Fruit fly (Drosophila melanogaster) whole organism, wandering third instar larva: ENCODE data around the gene CG6678.

Experiments used
- CrebA ChIP-seq: fragments of 200-800 bp; sonication (Bioruptor generic); optimal IDR thresholded peaks from 2 replicates; lab custom pipeline; 2016; ENCODE audit warnings: missing biosample characterization, mild to moderate bottlenecking, missing genetic modification characterization, borderline replicate concordance
- Jra ChIP-seq: sonication (Bioruptor generic); optimal IDR thresholded peaks from 2 replicates; lab custom pipeline; 2016; ENCODE audit warnings: missing biosample characterization, missing genetic modification characterization
- N ChIP-seq: fragments of >200 bp; optimal IDR thresholded peaks from 2 replicates; lab custom pipeline; 2018; ENCODE audit warnings: missing biosample characterization, missing external identifiers, missing genetic modification characterization
- OdsH ChIP-seq: fragments of 200-800 bp; sonication (Bioruptor generic); optimal IDR thresholded peaks from 2 replicates; lab custom pipeline; 2016; ENCODE audit warnings: missing biosample characterization, mild to moderate bottlenecking, missing genetic modification characterization
- Rel ChIP-seq, 2 experiments: fragments of 200-800 bp; sonication (Bioruptor generic) in 1 of 2; optimal IDR thresholded peaks; 2 replicates in 1 of 2; 3 replicates in 1 of 2; lab custom pipeline; 2016 to 2019; ENCODE audit warnings: mild to moderate bottlenecking in 2 of 2, missing biosample characterization in 2 of 2, missing genetic modification characterization in 2 of 2, moderate library complexity in 1 of 2
- Sp1 ChIP-seq: fragments of 200-800 bp; sonication (Bioruptor generic); optimal IDR thresholded peaks from 3 replicates; lab custom pipeline; 2019; ENCODE audit warnings: missing biosample characterization, mild to moderate bottlenecking, missing genetic modification characterization, moderate library complexity
- Vsx2 ChIP-seq: fragments of 200-300, 225-300 bp; sonication (Bioruptor generic); optimal IDR thresholded peaks from 2 replicates; lab custom pipeline; 2018; ENCODE audit warnings: missing biosample characterization, missing genetic modification characterization; ENCODE audit not compliant: partially characterized antibody
- dmrt93B ChIP-seq: fragments of 200-800 bp; sonication (Bioruptor generic); optimal IDR thresholded peaks from 2 replicates; lab custom pipeline; 2018; ENCODE audit warnings: missing biosample characterization, mild to moderate bottlenecking, missing genetic modification characterization
- fru ChIP-seq: fragments of 200-800 bp; sonication (Bioruptor generic); optimal IDR thresholded peaks from 3 replicates; lab custom pipeline; 2016; ENCODE audit warnings: missing biosample characterization, mild to moderate bottlenecking, missing genetic modification characterization
- psq ChIP-seq: fragments of 200-800 bp; sonication (Bioruptor generic); optimal IDR thresholded peaks from 3 replicates; lab custom pipeline; 2017; ENCODE audit warnings: missing biosample characterization, mild to moderate bottlenecking, missing genetic modification characterization, moderate library complexity
- usp ChIP-seq: fragments of >200 bp; optimal IDR thresholded peaks from 2 replicates; lab custom pipeline; 2017; ENCODE audit warnings: missing biosample characterization, missing genetic modification characterization

DNA sequence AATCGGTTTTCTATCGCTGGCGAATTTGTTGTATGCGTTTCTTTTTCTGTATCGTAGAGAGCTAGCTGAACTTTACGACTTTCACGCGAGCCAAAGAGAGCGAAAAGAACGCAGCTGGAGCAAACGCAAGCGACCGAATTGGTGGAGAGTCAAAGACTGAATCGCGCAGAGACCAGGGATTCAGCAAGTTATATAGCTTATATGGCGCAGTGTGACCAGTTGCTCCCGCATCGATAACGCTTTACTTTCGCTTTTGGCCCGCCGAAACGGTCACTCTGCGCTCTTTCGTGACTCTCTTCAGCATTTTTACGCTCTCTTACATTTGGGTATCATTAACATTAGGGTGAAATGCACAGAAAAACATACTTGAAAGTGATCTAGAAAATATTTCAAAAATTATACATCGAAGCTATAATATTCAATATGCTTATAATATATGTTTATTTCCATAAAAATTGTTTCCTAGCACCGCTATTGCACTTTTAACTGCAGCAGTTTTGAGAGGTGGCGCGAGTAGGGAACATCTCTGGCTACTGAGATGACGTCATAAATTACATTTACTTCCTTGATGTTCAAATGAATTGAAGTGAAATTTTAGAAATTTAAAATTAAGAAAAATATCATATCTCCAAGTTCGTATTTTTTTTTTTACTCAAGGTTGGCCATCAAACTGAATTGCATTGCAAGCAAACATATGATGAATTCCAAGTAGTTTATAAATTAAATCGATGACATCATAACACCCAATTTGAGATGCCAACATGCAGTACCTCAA, 30.5 kb upstream of the CG6678 start, which contains the start of gene glec:
- TF ChIP-seq Vsx2 (GFP tag; lab: Kevin White, UChicago) (no peak), OdsH (GFP tag; lab: Kevin White, UChicago) (peak; percentile 55), psq (GFP tag; lab: Kevin White, UChicago) (peak; percentile 62), N (GFP tag; lab: Kevin White, UChicago) (no peak), fru (peak; percentile 30), Rel (GFP tag; optimal IDR thresholded peaks at IDR 0.05; lab: Kevin White, UChicago) (peak; percentile 35), Rel (tag; optimal IDR thresholded peaks at IDR 0.05; lab: Kevin White, UChicago) (peak; percentile 70), Sp1 (GFP tag; lab: Kevin White, UChicago) (peak; percentile 50), dmrt93B (GFP tag; lab: Kevin White, UChicago) (no peak), usp (no peak), CrebA (GFP tag; lab: Kevin White, UChicago) (peak; percentile 64), Jra (GFP tag; lab: Kevin White, UChicago) (peak; percentile 43)
